Worm (Caenorhabditis elegans) whole organism, young adult: Measurements from ENCODE around the gene sut-1.

ENCODE experiments used
- B0336.3 ChIP-seq: fragments of 200-800 bp; sonication (Bioruptor generic); IDR thresholded peaks from 2 replicates; pipeline ENCODE4 v1.3.6; 2022; ENCODE audit warnings: missing genetic modification characterization, missing compliant biosample characterization
- bed-1 ChIP-seq: fragments of 200-800 bp; sonication (Bioruptor generic); IDR thresholded peaks from 2 replicates; pipeline ENCODE4 v1.3.6; 2022; ENCODE audit warnings: missing genetic modification reagents, missing genetic modification characterization, missing compliant biosample characterization
- egl-18 ChIP-seq: fragments of 200-800 bp; sonication (Bioruptor generic); IDR thresholded peaks from 2 replicates; pipeline ENCODE4 v1.3.6; 2022; ENCODE audit warnings: missing genetic modification reagents, missing genetic modification characterization, missing compliant biosample characterization
- ekl-4 ChIP-seq: fragments of 200-800 bp; sonication (Bioruptor generic); IDR thresholded peaks from 2 replicates; pipeline ENCODE4 v1.3.6; 2022; ENCODE audit warnings: missing genetic modification reagents, missing genetic modification characterization, missing compliant biosample characterization
- lin-35 ChIP-seq, 3 experiments: fragments of 150-350 bp in 2 of 3; sonication (generic microtip) in 1 of 3; optimal IDR thresholded peaks; 2 replicates each; lab custom pipeline; 2014 to 2018; ENCODE audit warnings: missing biosample characterization in 3 of 3, missing genetic modification characterization in 3 of 3, missing genetic modification reagents in 3 of 3

ce11 chrII:1172080-1172575 is 49.1 kb upstream of the sut-1 start, which contains the start of gene dlhd-1:
- TF ChIP-seq bed-1 (no peak), B0336.3 (GFP tag; lab: Robert Waterston, UW) (no peak), egl-18 (GFP tag; lab: Robert Waterston, UW) (no peak), ekl-4 (GFP tag; lab: Robert Waterston, UW) (no peak), lin-35 (GFP tag; optimal IDR thresholded peaks at IDR 0.05; lab: Kevin White, UChicago) (no peak)
